Worm (Caenorhabditis elegans) whole organism, L1 larva: ENCODE measurements around the gene F43C11.10.

ENCODE experiments used
- F16B12.6 ChIP-seq: fragments of 150-350 bp; optimal IDR thresholded peaks from 2 replicates; lab custom pipeline; 2014; ENCODE audit warnings: missing biosample characterization, missing genetic modification characterization
- Y116A8C.19 ChIP-seq: sonication (generic microtip); optimal IDR thresholded peaks from 2 replicates; lab custom pipeline; 2016; ENCODE audit warnings: missing compliant biosample characterization, missing genetic modification characterization, borderline replicate concordance
- alr-1 ChIP-seq: fragments of 200-800 bp; sonication (Bioruptor generic); optimal IDR thresholded peaks from 2 replicates; lab custom pipeline; 2018; ENCODE audit warnings: borderline replicate concordance, mild to moderate bottlenecking, missing genetic modification characterization, missing compliant biosample characterization
- aly-2 ChIP-seq: fragments of 150-350 bp; optimal IDR thresholded peaks from 2 replicates; lab custom pipeline; 2014; ENCODE audit warnings: missing biosample characterization, missing genetic modification characterization
- ama-1 ChIP-seq: fragments of 150-350 bp; optimal IDR thresholded peaks from 2 replicates; lab custom pipeline; 2014
- ceh-82 ChIP-seq, 3 experiments: fragments of 150-350 bp in 1 of 3; sonication (generic microtip) in 2 of 3; optimal IDR thresholded peaks; 2 replicates each; lab custom pipeline; 2014 to 2017; ENCODE audit warnings: missing biosample characterization in 3 of 3, missing genetic modification characterization in 3 of 3
- ces-1 ChIP-seq: fragments of 150-350 bp; optimal IDR thresholded peaks from 2 replicates; lab custom pipeline; 2014; ENCODE audit warnings: missing biosample characterization, missing genetic modification reagents, missing genetic modification characterization
- dpl-1 ChIP-seq, 3 experiments: fragments of 150-350 bp in 2 of 3; sonication (generic microtip) in 1 of 3; optimal IDR thresholded peaks; 2 replicates each; lab custom pipeline; 2014 to 2017; ENCODE audit warnings: missing biosample characterization in 3 of 3, missing genetic modification characterization in 3 of 3, missing genetic modification reagents in 3 of 3
- dsc-1 ChIP-seq: sonication (generic microtip); optimal IDR thresholded peaks from 2 replicates; lab custom pipeline; 2016; ENCODE audit warnings: mild to moderate bottlenecking, missing genetic modification characterization, missing compliant biosample characterization
- efl-1 ChIP-seq, 4 experiments: fragments of 150-350 bp; optimal IDR thresholded peaks in 3 of 4; peaks in 1 of 4; 1 replicate in 1 of 4; 2 replicates in 3 of 4; lab custom pipeline; 2014; ENCODE audit warnings: missing biosample characterization in 2 of 4, missing genetic modification characterization in 2 of 4, missing genetic modification reagents in 2 of 4
- fkh-4 ChIP-seq: sonication (generic microtip); optimal IDR thresholded peaks from 2 replicates; lab custom pipeline; 2016; ENCODE audit warnings: missing compliant biosample characterization, missing genetic modification characterization, borderline replicate concordance
- fkh-8 ChIP-seq: sonication (generic microtip); optimal IDR thresholded peaks from 2 replicates; lab custom pipeline; 2016; ENCODE audit warnings: mild to moderate bottlenecking, missing genetic modification characterization, missing compliant biosample characterization
- grh-1 ChIP-seq: fragments of 200-800 bp; sonication (Bioruptor generic); IDR thresholded peaks from 2 replicates; pipeline ENCODE4 v1.3.6; 2022; ENCODE audit warnings: missing genetic modification reagents, missing genetic modification characterization, missing compliant biosample characterization
- hpl-2 ChIP-seq: fragments of 150-350 bp; optimal IDR thresholded peaks from 2 replicates; lab custom pipeline; 2014; ENCODE audit warnings: missing biosample characterization, missing genetic modification reagents, missing genetic modification characterization
- lin-13 ChIP-seq: fragments of 150-350 bp; optimal IDR thresholded peaks from 2 replicates; lab custom pipeline; 2014; ENCODE audit warnings: missing biosample characterization, missing genetic modification reagents, missing genetic modification characterization
- lin-14 ChIP-seq: fragments of 200-800 bp; sonication (Bioruptor generic); optimal IDR thresholded peaks from 2 replicates; lab custom pipeline; 2018; ENCODE audit warnings: mild to moderate bottlenecking, missing genetic modification characterization, moderate library complexity, missing compliant biosample characterization
- lin-35 ChIP-seq, 2 experiments: fragments of 150-350 bp; optimal IDR thresholded peaks; 2 replicates each; lab custom pipeline; 2014; ENCODE audit warnings: missing biosample characterization in 2 of 2, missing genetic modification characterization in 2 of 2, missing genetic modification reagents in 2 of 2
- mef-2 ChIP-seq: fragments of 150-350 bp; optimal IDR thresholded peaks from 2 replicates; lab custom pipeline; 2014; ENCODE audit warnings: missing biosample characterization, missing genetic modification characterization
- mep-1 ChIP-seq: fragments of 150-350 bp; optimal IDR thresholded peaks from 2 replicates; lab custom pipeline; 2014; ENCODE audit warnings: missing biosample characterization, missing genetic modification characterization
- nhr-12 ChIP-seq: sonication (generic microtip); optimal IDR thresholded peaks from 2 replicates; lab custom pipeline; 2017; ENCODE audit warnings: missing biosample characterization, missing genetic modification characterization
- nhr-19 ChIP-seq: fragments of 200-800 bp; sonication (Bioruptor generic); conservative IDR thresholded peaks from 2 replicates; pipeline ENCODE4 v1.3.6; 2022; ENCODE audit warnings: missing genetic modification characterization, missing compliant biosample characterization
- nhr-20 ChIP-seq: sonication (generic microtip); optimal IDR thresholded peaks from 2 replicates; lab custom pipeline; 2016; ENCODE audit warnings: mild to moderate bottlenecking, missing genetic modification characterization, missing compliant biosample characterization
- nhr-28 ChIP-seq: fragments of 150-350 bp; optimal IDR thresholded peaks from 2 replicates; lab custom pipeline; 2014; ENCODE audit warnings: missing biosample characterization, missing genetic modification characterization
- nhr-71 ChIP-seq: sonication (generic microtip); optimal IDR thresholded peaks from 2 replicates; lab custom pipeline; 2016; ENCODE audit warnings: mild to moderate bottlenecking, missing genetic modification characterization, moderate library complexity, missing compliant biosample characterization
- nhr-76 ChIP-seq: sonication (generic microtip); optimal IDR thresholded peaks from 2 replicates; lab custom pipeline; 2017; ENCODE audit warnings: missing biosample characterization, missing genetic modification characterization
- nhr-84 ChIP-seq: sonication (generic microtip); optimal IDR thresholded peaks from 2 replicates; lab custom pipeline; 2017; ENCODE audit warnings: missing biosample characterization, missing genetic modification characterization
- unc-130 ChIP-seq: fragments of 150-350 bp; optimal IDR thresholded peaks from 2 replicates; lab custom pipeline; 2017; ENCODE audit warnings: missing biosample characterization, missing genetic modification characterization, inconsistent platforms
- unc-98 ChIP-seq: fragments of 200-800 bp; sonication (Bioruptor generic); IDR thresholded peaks from 2 replicates; pipeline ENCODE4 v1.3.6; 2022; ENCODE audit warnings: missing genetic modification characterization, missing compliant biosample characterization
- vab-15 ChIP-seq: sonication (generic microtip); optimal IDR thresholded peaks from 2 replicates; lab custom pipeline; 2017; ENCODE audit warnings: missing genotype, mild to moderate bottlenecking, missing genetic modification characterization, missing compliant biosample characterization
- zag-1 ChIP-seq: fragments of 150-350 bp; optimal IDR thresholded peaks from 2 replicates; lab custom pipeline; 2014; ENCODE audit warnings: missing biosample characterization, missing genetic modification characterization

F43C11.10 gene

DNA sequence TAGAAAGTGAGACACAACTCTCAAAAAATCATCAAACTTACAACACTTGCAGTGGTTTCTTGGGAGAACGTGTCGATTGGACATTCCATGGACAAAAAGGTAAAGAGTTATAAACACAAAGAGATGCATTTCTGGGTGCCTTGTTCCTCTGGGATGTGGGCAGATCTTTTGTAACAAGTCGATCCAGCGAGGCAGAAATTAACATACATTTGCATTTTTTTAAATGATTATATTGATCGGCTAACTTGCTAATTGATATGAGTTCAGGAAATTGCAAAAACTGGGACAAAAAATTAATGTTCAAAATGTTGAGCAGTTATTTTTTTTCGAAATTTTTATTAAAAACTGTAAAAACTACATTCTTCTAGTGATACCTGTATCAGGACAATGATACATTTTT lies 25.3 kb upstream of the F43C11.10 start, which contains the start of gene F16G10.6:
TSS of gene F16G10.6 (minus strand) at position 101 of the 400 bp plus-strand sequence.
- TF ChIP-seq dsc-1 (tag; lab: Kevin White, UChicago), result no peak
- TF ChIP-seq mef-2 (tag; lab: Kevin White, UChicago), result no peak
- no peak for TF ChIP-seq nhr-84 (tag; lab: Kevin White, UChicago)
- no peak for TF ChIP-seq mep-1 (tag; lab: Kevin White, UChicago)

DNA sequence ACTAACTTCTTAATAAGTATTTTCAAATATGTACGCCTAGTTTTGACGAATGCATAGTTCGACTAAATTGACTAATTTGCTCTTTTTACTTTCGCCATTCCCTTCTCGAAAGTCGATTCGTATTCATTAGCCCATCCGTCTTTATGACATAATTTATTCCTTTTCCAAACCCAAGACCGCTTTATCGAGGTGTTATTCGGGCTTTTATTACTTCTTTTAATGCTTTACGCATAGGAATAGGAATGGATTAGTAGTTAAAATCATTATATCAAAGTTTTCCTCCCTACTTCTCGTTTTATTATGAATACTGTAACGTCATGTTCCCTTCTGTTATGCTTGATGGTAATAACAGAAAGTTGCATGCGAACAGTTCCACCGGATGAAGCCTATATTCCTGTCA lies 22.5 kb upstream of the F43C11.10 start, which contains the start of gene F16G10.2:
TSS of gene F16G10.2 (plus strand) at position 301 of the 400 bp plus-strand sequence.
- no peak for TF ChIP-seq F16B12.6 (tag; lab: Kevin White, UChicago)
- no peak for TF ChIP-seq nhr-12 (tag; lab: Kevin White, UChicago)
- no peak for TF ChIP-seq unc-130 (tag; lab: Kevin White, UChicago)

DNA sequence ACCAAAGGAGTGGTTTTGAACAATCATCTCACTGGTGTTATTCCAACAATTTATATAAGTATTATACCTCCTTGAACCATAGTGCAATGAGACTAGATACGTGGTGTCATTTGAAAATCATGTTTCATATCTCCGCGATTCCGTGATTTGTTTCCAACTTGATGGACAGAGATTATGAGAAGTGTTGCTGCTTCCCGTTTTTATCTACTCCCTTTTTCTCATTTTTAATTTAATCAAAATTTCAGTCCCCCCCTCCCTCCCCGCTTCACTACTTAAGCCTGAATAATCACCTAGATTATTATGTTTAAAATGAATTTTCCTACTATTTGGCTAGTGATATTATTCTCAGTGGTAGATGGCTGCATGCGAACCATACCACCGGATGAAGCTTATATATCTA lies 19.6 kb upstream of the F43C11.10 start, which contains the start of gene F16G10.3:
TSS of gene F16G10.3 (plus strand) at position 301 of the 400 bp plus-strand sequence.
- no peak for TF ChIP-seq hpl-2 (GFP tag; lab: Kevin White, UChicago)
- TF ChIP-seq nhr-71 (tag; lab: Kevin White, UChicago), result no peak
- no peak for TF ChIP-seq ama-1 (lab: Kevin White, UChicago)
- no peak for TF ChIP-seq lin-14 (GFP tag; lab: Kevin White, UChicago)
- TF ChIP-seq efl-1 (optimal IDR thresholded peaks at IDR 0.05; lab: Kevin White, UChicago), result no peak
- peak in 1 of 2 experiments; percentile 27 for TF ChIP-seq efl-1 (GFP tag; optimal IDR thresholded peaks at IDR 0.05 in 1 of 2; lab: Kevin White, UChicago)
- no peak for TF ChIP-seq nhr-76

DNA sequence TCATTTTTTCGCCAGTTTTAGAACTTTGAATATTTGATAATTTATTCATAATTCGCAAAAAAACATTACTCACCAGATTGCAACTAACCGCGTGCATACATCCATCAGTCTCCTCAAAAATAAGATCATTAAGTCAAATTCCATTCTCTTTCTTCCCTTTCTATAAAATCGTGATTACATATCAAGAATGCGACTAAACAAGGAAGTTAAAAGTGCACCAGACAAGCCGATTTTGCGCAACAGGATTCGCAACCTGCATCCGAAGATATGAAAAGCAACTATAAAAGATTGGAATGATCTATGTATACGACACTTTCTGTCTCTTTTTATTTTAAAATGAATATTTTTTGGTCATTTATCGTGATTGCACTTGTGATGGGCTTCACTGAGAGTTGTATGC lies 16.5 kb upstream of the F43C11.10 start, which contains the start of gene hpo-25:
TSS of gene hpo-25 (plus strand) at position 301 of the 400 bp plus-strand sequence.
- TF ChIP-seq unc-98 (GFP tag; lab: Robert Waterston, UW), result no peak
- TF ChIP-seq, all 84 proteins: peak for 0

DNA sequence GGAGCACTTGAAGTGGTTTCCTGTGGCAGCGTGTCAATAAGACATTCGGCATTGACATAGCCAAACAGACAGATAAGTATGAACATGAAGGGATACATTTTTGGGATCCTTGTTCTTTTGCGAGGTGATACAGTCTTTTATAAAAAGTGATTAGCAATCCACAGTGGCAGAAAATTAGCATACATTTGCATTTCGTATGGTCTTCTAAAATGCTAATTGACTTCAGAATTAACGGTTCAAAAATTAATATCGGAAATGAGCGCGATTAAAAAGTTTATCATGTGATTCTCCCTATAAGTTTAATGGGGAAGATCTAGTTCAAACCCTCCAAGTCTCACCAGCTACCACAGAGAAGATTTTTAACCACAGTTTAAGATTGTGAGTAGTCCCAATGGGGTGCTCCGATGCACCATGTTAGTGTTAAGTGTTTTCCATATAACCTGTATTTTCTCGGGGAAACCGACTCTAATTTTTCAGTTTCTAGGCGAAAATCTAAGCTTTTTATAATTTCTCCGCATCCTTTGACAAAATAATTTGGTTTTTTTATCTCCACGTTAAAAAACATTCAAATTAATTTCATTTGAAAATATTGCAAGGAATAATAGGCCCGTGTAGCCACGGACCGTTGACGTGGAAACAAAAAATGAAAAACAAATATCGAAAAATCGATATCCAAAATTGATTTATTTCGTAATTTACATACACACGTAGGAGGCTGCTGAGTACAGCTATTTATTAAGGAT lies 14.3 kb upstream of the F43C11.10 start, which contains the start of the genes F43C11.12 and F16G10.5:
TSS of gene F43C11.12 (minus strand) at position 101 of the 743 bp plus-strand sequence.
TSS of gene F16G10.5 (plus strand) at position 693 of the 743 bp plus-strand sequence.
- TF ChIP-seq aly-2 (tag; lab: Kevin White, UChicago) (no peak), ces-1 (no peak), Y116A8C.19 (no peak)

DNA sequence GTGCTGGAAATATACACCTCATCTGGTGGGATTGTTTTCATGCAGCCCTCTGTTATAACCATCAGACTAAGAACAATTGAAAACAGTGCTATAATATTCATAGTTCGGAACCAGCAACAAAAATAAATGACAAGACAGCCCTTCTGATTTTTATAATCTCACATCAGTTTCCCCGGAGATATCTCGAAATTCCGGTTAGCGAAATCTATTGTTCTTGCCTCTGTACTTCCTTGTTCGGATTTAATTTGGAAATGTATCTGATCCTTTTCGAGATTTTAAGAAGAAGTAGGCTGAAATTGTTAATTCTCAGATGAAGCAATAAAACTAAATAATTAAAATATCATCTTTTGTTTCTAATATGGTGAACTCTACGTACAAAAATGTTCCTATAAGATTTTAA lies 11.2 kb upstream of the F43C11.10 start, which contains the start of gene F43C11.11:
TSS of gene F43C11.11 (minus strand) at position 101 of the 400 bp plus-strand sequence.
- TF ChIP-seq alr-1 (tag; lab: Kevin White, UChicago), result no peak
- no peak for TF ChIP-seq dpl-1 (GFP tag; optimal IDR thresholded peaks at IDR 0.05; lab: Kevin White, UChicago)
- TF ChIP-seq lin-13 (GFP tag; lab: Kevin White, UChicago), result no peak
- TF ChIP-seq mef-2 (tag; lab: Kevin White, UChicago), result no peak
- no peak for TF ChIP-seq nhr-20
- no peak for TF ChIP-seq fkh-8 (tag; lab: Kevin White, UChicago)
- TF ChIP-seq zag-1, result no peak

DNA sequence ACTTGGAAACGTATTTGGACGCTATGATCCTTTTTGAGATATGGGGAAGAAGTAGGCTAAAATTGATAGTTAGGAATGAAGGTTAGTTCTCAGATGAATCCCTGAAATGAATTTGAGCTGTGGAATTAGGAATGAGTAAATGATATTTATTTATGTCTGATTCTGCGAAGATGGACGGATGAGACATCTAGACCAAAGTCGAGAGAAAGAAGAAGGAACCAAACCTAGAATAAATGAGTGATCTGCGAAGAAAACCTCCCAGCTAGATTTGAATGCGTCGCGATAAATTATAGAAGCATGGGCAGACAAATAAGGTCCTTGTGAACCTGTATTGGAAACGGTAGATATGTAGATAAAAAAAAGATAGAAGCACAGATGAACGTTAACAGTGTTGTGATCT lies 7.5 kb upstream of the F43C11.10 start, which contains the start of gene F43C11.16:
TSS of gene F43C11.16 (minus strand) at position 101 of the 400 bp plus-strand sequence.
- no peak for TF ChIP-seq nhr-28 (tag; lab: Kevin White, UChicago)
- no peak for TF ChIP-seq efl-1 (optimal IDR thresholded peaks at IDR 0.05; lab: Kevin White, UChicago)
- TF ChIP-seq efl-1 (GFP tag; optimal IDR thresholded peaks at IDR 0.05 in 1 of 2; lab: Kevin White, UChicago), result peak in 1 of 2 experiments; percentile 18

DNA sequence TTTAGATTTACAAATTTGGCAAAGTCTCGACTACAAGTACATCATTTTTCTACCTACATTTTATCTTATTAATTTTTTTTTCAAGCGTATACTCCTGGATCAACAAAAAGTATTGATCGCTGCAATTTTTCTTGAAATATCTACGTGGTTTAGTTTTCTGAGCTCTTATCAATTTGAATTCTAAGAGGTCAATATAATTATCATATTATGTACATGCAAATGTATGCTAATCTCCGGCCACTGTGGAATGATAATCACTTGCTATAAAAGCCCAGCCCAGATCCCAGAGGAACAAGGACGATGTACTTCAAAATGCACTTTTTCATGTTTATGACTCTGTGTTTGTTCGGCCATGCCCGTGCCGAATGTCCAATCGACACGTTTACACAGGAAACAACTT lies 4.3 kb upstream of the F43C11.10 start, which contains the start of gene F43C11.1:
TSS of gene F43C11.1 (plus strand) at position 301 of the 400 bp plus-strand sequence.
- TF ChIP-seq nhr-84 (tag; lab: Kevin White, UChicago), result no peak
- no peak for TF ChIP-seq vab-15
- TF ChIP-seq ceh-82 (tag; optimal IDR thresholded peaks at IDR 0.05; lab: Kevin White, UChicago), result no peak
- no peak for TF ChIP-seq lin-35 (GFP tag; optimal IDR thresholded peaks at IDR 0.05; lab: Kevin White, UChicago)
- TF ChIP-seq grh-1, result no peak
- no peak for TF ChIP-seq fkh-4 (tag; lab: Kevin White, UChicago)
- no peak for TF ChIP-seq nhr-19 (GFP tag; lab: Robert Waterston, UW)
